Fruit fly (Drosophila melanogaster): ENCODE measurements around the gene ND-13B.

ND-13B gene

DNA sequence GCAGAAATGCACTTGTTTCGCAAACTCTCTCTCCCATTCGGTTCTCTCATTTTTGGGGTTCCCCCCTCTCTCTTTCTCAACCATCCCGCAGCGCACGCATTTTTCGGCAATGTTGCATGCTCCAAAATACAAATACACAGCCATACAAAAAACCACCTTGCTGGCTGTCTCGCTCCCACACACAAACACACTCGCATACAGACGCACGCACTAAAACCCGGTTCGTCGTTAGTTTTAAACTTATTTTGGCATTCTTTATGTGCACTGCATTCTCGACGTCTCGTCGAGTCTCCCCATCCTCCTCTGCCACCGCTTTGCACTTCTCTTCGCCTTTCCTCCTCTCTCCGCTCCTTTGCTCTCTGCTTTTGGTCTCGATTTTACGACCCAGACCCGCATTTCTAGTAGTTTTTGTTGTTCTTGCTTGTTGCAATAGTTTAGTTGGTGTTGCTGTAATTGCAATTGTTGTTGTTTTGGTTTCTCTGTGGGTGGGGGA, 27.4 kb downstream of the ND-13B start (continued):
- TF ChIP-seq CG1233 (GFP tag; optimal IDR thresholded peaks at IDR 0.05) (no peak), CG5245 (GFP tag; optimal IDR thresholded peaks at IDR 0.05) (peak; percentile 57), sr (GFP tag; IDR thresholded peaks at IDR 0.05) (no peak), CG10543 (GFP tag; optimal IDR thresholded peaks at IDR 0.05) (no peak), CG4328 (GFP tag; optimal IDR thresholded peaks at IDR 0.05) (no peak), Trl (optimal IDR thresholded peaks at IDR 0.05) (peak; percentile 4 to 16), Trl (GFP tag; optimal IDR thresholded peaks at IDR 0.05) (no peak), da (GFP tag; optimal IDR thresholded peaks at IDR 0.05) (no peak), sqz (GFP tag; optimal IDR thresholded peaks at IDR 0.05) (no peak), Taf1 (GFP tag; IDR thresholded peaks at IDR 0.05) (no peak), CG15479 (GFP tag; optimal IDR thresholded peaks at IDR 0.05) (peak; percentile 12), CG1832 (GFP tag; optimal IDR thresholded peaks at IDR 0.05) (peak; percentile 25), otp (GFP tag; IDR thresholded peaks at IDR 0.05) (peak; percentile 42; the same call in 1 of the 3 replicates), CG14050 (GFP tag; IDR thresholded peaks at IDR 0.05) (no peak), Dip3 (GFP tag; optimal IDR thresholded peaks at IDR 0.05) (no peak), Lhr (GFP tag; optimal IDR thresholded peaks at IDR 0.05) (no peak), Hr39 (optimal IDR thresholded peaks at IDR 0.05) (no peak), CG7556 (GFP tag; optimal IDR thresholded peaks at IDR 0.05) (no peak), CG3407 (GFP tag; optimal IDR thresholded peaks at IDR 0.05) (no peak), Stat92E (GFP tag; optimal IDR thresholded peaks at IDR 0.05) (no peak), cad (GFP tag; optimal IDR thresholded peaks at IDR 0.05) (peak; percentile 15), CG9437 (GFP tag; optimal IDR thresholded peaks at IDR 0.05) (no peak), CG3995 (GFP tag; optimal IDR thresholded peaks at IDR 0.05) (no peak), Oaz (GFP tag; IDR thresholded peaks at IDR 0.05) (no peak), CG7839 (tag; optimal IDR thresholded peaks at IDR 0.05) (no peak), CG14014 (GFP tag; IDR thresholded peaks at IDR 0.05) (no peak), H15 (GFP tag; IDR thresholded peaks at IDR 0.05) (no peak), Eip74EF (GFP tag; optimal IDR thresholded peaks at IDR 0.05) (no peak), exex (tag; optimal IDR thresholded peaks at IDR 0.05) (no peak), Ets65A (GFP tag) (peak; percentile 20), chinmo (GFP tag; IDR thresholded peaks at IDR 0.05; ENCODE audit: partially characterized antibody) (0 out of 4 replicates have a peak, but pooled peaks have one; percentile 14), CG8478 (optimal IDR thresholded peaks at IDR 0.05) (no peak), Chrac-16 (GFP tag; optimal IDR thresholded peaks at IDR 0.05) (no peak), Sry-δ (GFP tag; optimal IDR thresholded peaks at IDR 0.05) (no peak), CG12391 (tag; optimal IDR thresholded peaks at IDR 0.05) (no peak), Gsc (GFP tag; IDR thresholded peaks at IDR 0.05) (no peak), CG30431 (GFP tag; optimal IDR thresholded peaks at IDR 0.05) (no peak), sim (GFP tag; IDR thresholded peaks at IDR 0.05) (no peak), Mrtf (GFP tag; IDR thresholded peaks at IDR 0.05) (no peak), cato (GFP tag; optimal IDR thresholded peaks at IDR 0.05; ENCODE audit: borderline replicate concordance) (no peak), pum (GFP tag; optimal IDR thresholded peaks at IDR 0.05) (no peak), grau (tag; optimal IDR thresholded peaks at IDR 0.05) (no peak), CG17328 (GFP tag; IDR thresholded peaks at IDR 0.05) (no peak), CG2116 (GFP tag; optimal IDR thresholded peaks at IDR 0.05) (no peak), CG17359 (tag; optimal IDR thresholded peaks at IDR 0.05) (no peak), CG11398 (GFP tag; optimal IDR thresholded peaks at IDR 0.05) (peak; percentile 0), disco-r (GFP tag; optimal IDR thresholded peaks at IDR 0.05) (no peak), CG14667 (GFP tag; IDR thresholded peaks at IDR 0.05) (no peak), tio (GFP tag; optimal IDR thresholded peaks at IDR 0.05) (no peak), kay (GFP tag; optimal IDR thresholded peaks at IDR 0.05) (no peak), sens (GFP tag) (peak; percentile 46), kah (GFP tag; optimal IDR thresholded peaks at IDR 0.05) (peak; percentile 70), en (GFP tag; optimal IDR thresholded peaks at IDR 0.05) (no peak)
